Fruit fly (Drosophila melanogaster) S2 (cell line): ENCODE measurements around the gene CG46467.

ENCODE experiments used
- CG8478 ChIP-seq: fragments of >200 bp; optimal IDR thresholded peaks from 2 replicates; lab custom pipeline; 2018
- CTCF ChIP-seq, 2 experiments: fragments of >200 bp; optimal IDR thresholded peaks; 2 replicates each; lab custom pipeline; 2018

DNA sequence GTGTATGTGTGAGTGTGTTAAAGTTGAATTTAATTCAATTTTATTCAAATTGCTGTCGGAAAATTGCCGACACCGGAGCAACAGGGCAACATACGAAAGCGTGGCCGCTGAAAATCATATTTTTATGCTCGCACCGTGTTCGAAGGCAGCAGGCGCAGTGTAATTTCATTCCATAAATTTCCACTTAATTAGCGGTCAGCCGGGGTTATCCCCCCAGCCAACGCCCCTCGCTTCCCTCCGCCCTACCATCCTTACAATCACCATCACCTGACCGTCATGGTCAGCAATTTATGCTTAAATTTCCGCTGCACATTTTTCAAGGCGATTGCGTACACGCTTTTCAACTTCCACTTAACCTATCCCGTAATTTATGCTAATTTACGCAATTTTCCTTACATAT, 30.2 kb downstream of the CG46467 start:
- TF ChIP-seq CG8478 (lab: Kevin White, UChicago) (no peak), CTCF (optimal IDR thresholded peaks at IDR 0.05; lab: Kevin White, UChicago) (no peak)
